Fruit fly (Drosophila melanogaster): ENCODE results near the gene Osi4.

The Osi4 gene

DNA sequence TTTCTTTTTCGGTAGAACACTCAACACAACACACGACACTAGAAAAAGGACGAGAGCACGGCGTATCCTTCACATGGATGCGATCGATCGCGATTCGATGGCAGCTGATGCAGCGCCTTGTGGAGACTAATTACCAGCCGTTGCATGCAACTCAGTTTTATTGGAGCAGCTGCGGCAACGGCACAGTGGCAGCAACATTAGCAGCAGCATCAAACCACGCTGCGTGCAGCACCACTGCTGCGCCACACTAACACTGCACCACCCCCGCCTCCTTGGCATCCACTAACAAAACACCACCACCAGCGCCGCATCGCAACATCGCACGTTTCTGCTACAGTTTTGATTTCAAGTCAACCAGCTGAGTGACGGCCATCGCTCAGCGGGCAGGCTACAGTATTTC, at the start of gene Osi4:
TSS of gene Osi4 (minus strand) at position 101 of the 400 bp plus-strand sequence.
- TF ChIP-seq tll (GFP tag; optimal IDR thresholded peaks at IDR 0.05): no peak

DNA sequence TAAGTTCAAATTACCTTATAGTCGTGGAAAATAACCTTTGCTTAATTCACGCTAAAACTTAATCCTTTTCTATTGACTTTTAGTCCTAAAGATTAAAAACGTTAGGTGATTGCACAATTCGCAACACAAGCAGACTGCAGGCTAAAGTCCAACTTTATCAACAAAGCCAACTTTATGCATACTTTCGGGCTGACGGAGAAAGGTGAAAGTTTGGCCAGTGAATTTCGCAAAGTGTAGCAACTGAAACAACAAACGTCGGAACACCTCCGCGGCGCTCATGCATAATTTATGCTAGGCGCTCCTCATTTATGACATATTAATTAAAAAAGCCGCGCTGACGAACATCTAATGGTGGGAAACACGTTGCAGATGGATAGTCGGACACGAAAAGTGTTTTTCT, 48.4 kb upstream of the Osi4 start:
- TF ChIP-seq Ets65A (GFP tag) (peak; percentile 71), ewg (GFP tag; optimal IDR thresholded peaks at IDR 0.05) (no peak), CG6813 (GFP tag; optimal IDR thresholded peaks at IDR 0.05) (no peak), Nf-YB (GFP tag; optimal IDR thresholded peaks at IDR 0.05) (no peak), CG10321 (GFP tag; IDR thresholded peaks at IDR 0.05) (no peak)

DNA sequence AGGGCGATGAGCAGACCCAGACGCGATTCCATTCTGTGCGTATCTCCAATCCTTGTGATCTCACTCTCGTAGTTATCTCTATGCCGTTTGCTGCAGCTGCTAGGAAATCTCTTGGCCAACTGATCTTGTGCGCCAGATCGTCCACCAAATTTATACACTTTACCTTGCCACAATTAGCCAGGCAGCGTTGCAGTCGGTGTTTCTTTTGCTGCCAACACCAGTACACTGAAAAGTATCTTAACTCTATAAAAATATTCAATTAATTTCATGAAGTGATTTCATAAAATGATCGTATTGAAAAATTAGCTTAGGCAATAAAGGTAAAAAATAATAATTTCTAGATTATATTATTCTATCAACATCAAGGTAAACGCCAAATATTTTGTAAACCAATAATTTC, 47.1 kb upstream of the Osi4 start, which contains the start of gene Osi11:
TSS of gene Osi11 (minus strand) at position 101 of the 400 bp plus-strand sequence.
- TF ChIP-seq CkIIα-i1 (GFP tag; IDR thresholded peaks at IDR 0.05) (no peak), CG11696 (GFP tag; IDR thresholded peaks at IDR 0.05) (no peak), tup (GFP tag; optimal IDR thresholded peaks at IDR 0.05) (no peak), HLH54F (GFP tag; optimal IDR thresholded peaks at IDR 0.05) (no peak), insv (GFP tag; optimal IDR thresholded peaks at IDR 0.05) (no peak), Lim3 (GFP tag; IDR thresholded peaks at IDR 0.05) (no peak), btn (GFP tag; optimal IDR thresholded peaks at IDR 0.05) (no peak), emc (GFP tag; optimal IDR thresholded peaks at IDR 0.05) (no peak), CG15073 (GFP tag; optimal IDR thresholded peaks at IDR 0.05) (no peak), Deaf1 (tag; optimal IDR thresholded peaks at IDR 0.05) (no peak), Hr78 (GFP tag; optimal IDR thresholded peaks at IDR 0.05) (no peak)

DNA sequence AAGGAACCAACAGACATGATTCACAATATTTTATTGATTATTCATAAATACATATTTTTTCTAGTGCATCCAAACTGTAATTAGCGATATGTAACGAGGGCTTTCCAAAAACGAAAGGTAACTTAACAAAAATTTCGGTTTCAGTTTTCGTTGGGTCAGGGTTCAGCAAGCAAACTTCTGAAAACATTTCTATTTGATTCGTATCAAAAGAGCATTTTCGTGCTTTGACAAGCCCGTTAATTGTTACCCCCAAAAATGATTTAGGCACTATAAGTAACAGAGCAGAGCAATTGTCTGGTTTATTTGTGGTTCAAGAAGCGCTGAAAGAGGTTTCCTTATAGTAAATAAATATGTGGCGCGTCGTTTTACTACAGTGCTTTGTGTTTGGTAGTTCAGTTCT, 44.3 kb upstream of the Osi4 start, which contains the start of gene Osi10b:
TSS of gene Osi10b (plus strand) at position 301 of the 400 bp plus-strand sequence.
- peak; percentile 6 for TF ChIP-seq Ets65A (GFP tag)
- TF ChIP-seq ci (GFP tag; IDR thresholded peaks at IDR 0.05): no peak

DNA sequence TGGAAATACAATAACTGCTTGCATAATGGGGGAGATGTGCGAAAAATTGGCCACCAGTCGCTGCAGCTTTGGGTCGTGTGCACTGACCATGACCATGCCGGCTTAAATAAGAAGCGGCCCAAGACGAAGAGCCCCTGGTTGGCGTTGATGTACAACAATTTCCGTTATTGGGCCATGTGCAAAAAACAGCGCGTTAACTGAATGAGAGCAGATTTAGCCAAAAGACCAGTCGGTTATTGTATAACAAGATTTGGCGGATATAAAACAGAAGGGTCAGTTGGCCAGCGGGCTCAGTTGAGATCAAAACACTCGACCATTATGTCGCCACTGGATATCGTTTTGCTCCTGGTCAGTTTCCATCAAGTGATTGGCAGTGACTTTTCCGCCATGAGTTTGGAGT, 42.1 kb upstream of the Osi4 start, which contains the start of gene Osi10a:
TSS of gene Osi10a (plus strand) at position 301 of the 400 bp plus-strand sequence.
- TF ChIP-seq CHES-1-like (GFP tag; optimal IDR thresholded peaks at IDR 0.05): no peak
- no peak for TF ChIP-seq dysf (GFP tag; IDR thresholded peaks at IDR 0.05)
- no peak for TF ChIP-seq Deaf1 (tag; optimal IDR thresholded peaks at IDR 0.05)
- no peak for TF ChIP-seq GATAe (GFP tag; conservative IDR thresholded peaks at IDR 0.05)
- no peak for TF ChIP-seq vfl (GFP tag; optimal IDR thresholded peaks at IDR 0.05)
- TF ChIP-seq CG3281 (GFP tag; optimal IDR thresholded peaks at IDR 0.05): no peak
- no peak for TF ChIP-seq CG7987 (GFP tag; optimal IDR thresholded peaks at IDR 0.05)
- no peak for TF ChIP-seq MBD-R2 (GFP tag; IDR thresholded peaks at IDR 0.05)
- no peak for TF ChIP-seq Taf1 (GFP tag; IDR thresholded peaks at IDR 0.05)
- no peak for TF ChIP-seq YL-1 (GFP tag; optimal IDR thresholded peaks at IDR 0.05)
- TF ChIP-seq pros (GFP tag; optimal IDR thresholded peaks at IDR 0.05): no peak

DNA sequence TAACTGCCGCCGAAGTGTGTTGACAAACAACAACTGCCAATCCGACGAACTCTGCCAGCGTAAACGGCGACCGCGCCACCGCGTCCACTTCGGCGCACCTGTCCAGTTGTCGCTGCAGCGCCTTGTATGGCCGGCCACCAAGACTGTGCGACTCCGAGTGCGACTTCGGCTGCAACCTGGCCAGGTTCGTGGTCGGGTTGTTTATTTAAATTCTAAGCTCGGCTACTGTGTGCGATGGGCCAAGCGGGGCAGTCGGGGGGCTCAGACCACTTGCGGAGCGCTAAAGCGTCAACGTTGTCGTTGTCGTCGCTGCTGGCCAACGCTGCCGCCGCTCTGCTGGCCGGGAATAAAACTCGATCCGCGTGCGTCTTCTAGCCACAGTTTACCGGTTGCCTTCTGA, 38.3 kb upstream of the Osi4 start, which contains the start of gene Osi9:
TSS of gene Osi9 (plus strand) at position 375 of the 400 bp plus-strand sequence.
- 0 out of 3 replicates have a peak, but pooled peaks have one; percentile 13 for TF ChIP-seq ci (GFP tag; IDR thresholded peaks at IDR 0.05)
- 0 out of 2 replicates have a peak, but pooled peaks have one; percentile 25 for TF ChIP-seq vvl (GFP tag; IDR thresholded peaks at IDR 0.05)
- 0 out of 3 replicates have a peak, but pooled peaks have one; percentile 18 for TF ChIP-seq CG6175 (GFP tag; IDR thresholded peaks at IDR 0.05)
- TF ChIP-seq crol (GFP tag; IDR thresholded peaks at IDR 0.05): 0 out of 2 replicates have a peak, but pooled peaks have one; percentile 27
- peak; percentile 88 for TF ChIP-seq Deaf1 (tag; optimal IDR thresholded peaks at IDR 0.05)
- TF ChIP-seq mam (GFP tag; optimal IDR thresholded peaks at IDR 0.05): no peak
- peak; percentile 40 for TF ChIP-seq Ets65A (GFP tag)
- peak; percentile 38 for TF ChIP-seq Adf1 (GFP tag; IDR thresholded peaks at IDR 0.05)
- no peak for TF ChIP-seq Optix (GFP tag; IDR thresholded peaks at IDR 0.05)
- TF ChIP-seq CG10462 (GFP tag; optimal IDR thresholded peaks at IDR 0.05): no peak
- no peak for TF ChIP-seq unpg (GFP tag; optimal IDR thresholded peaks at IDR 0.05)
- peak; percentile 33 for TF ChIP-seq CG5180 (GFP tag; optimal IDR thresholded peaks at IDR 0.05)
- TF ChIP-seq hbn (GFP tag; IDR thresholded peaks at IDR 0.05; ENCODE audit: partially characterized antibody): no peak

Measured in whole organism, embryonic.